Fruit fly (Drosophila melanogaster) whole organism, larva: Measurements from ENCODE around the gene Fit1.

Source experiments
- noc ChIP-seq: fragments of 200-800 bp; sonication (Bioruptor generic); optimal IDR thresholded peaks from 3 replicates; lab custom pipeline; 2019; ENCODE audit warnings: missing biosample characterization, mild to moderate bottlenecking, missing genetic modification characterization, moderate library complexity

The Fit1 gene

DNA sequence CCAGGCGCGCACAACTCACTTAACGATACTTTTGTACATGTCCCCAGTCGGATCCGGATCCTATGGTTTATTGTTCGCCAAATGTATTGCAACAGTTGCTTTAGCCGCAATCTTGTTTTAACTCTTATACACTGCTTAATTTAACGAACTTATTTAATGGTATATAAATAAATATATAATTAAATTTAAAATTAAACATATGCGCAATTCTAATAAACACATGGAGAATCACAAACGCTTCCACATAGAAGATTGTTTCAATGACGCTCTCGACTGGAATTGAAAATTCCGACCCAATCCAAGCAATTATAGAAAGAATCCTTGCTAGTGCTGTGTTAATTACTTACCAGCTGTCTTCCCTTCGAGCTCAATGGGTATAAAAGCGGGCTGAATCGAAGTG lies 37.8 kb downstream of the Fit1 start, which contains the start of gene Akh:
Gene Akh (plus strand): TSS at position 301 of the 400 bp plus-strand sequence.
- TF ChIP-seq noc (tag; lab: Kevin White, UChicago) = no peak

- TF ChIP-seq noc (tag; lab: Kevin White, UChicago) = no peak
Measured at dm6 chr3L:4142064-4142463, 38.7 kb downstream of the Fit1 start, which contains the start of gene CG32260. Gene CG32260 (plus strand): TSS chr3L:4142364.

dm6 chr3L:4145229-4145628 lies 41.9 kb downstream of the Fit1 start:
- TF ChIP-seq noc (tag; lab: Kevin White, UChicago) = no peak

dm6 chr3L:4148406-4148975 lies 45.1 kb downstream of the Fit1 start, which contains the start of gene CG1299:
Gene CG1299 (plus strand): TSS chr3L:4148696.
- no peak for TF ChIP-seq noc (tag; lab: Kevin White, UChicago)
